Fruit fly (Drosophila melanogaster): ENCODE results near the gene CG42748.

- TF ChIP-seq CG3032 (tag; optimal IDR thresholded peaks at IDR 0.05) (no peak), Gug (GFP tag; IDR thresholded peaks at IDR 0.05) (no peak), CG9139 (GFP tag; optimal IDR thresholded peaks at IDR 0.05) (no peak), vri (GFP tag; optimal IDR thresholded peaks at IDR 0.05) (no peak), cyc (GFP tag; optimal IDR thresholded peaks at IDR 0.05) (no peak), salr (GFP tag; optimal IDR thresholded peaks at IDR 0.05) (no peak)
Observed at dm6 chr2L:22146247-22146646, 15.2 kb downstream of the CG42748 start.
